Worm (Caenorhabditis elegans): ENCODE measurements around the gene F32H5.4.

Gene F32H5.4

DNA sequence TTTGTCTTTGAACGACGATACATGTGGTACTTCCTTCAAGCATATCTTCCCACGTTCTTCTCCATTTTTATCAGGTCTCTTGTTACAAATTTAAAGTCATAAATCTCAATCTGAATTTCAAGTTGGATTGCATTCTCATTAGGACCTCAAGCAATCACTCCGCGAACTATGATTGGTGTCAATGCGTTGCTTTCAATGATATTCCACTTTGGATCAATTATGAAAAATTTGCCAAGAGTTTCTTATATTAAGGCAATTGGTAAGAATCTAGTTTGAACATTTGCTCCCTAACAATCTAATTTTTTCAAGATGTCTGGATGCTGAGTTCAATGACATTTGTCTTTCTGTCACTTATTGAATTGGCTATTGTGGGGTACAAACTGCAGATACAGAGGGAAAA lies 18.1 kb upstream of the F32H5.4 start:
- TF ChIP-seq nhr-25 (tag; optimal IDR thresholded peaks at IDR 0.05) = no peak
- no peak for TF ChIP-seq pha-4 (tag; optimal IDR thresholded peaks at IDR 0.05)
- TF ChIP-seq ceh-28 (tag; optimal IDR thresholded peaks at IDR 0.05) = no peak
- TF ChIP-seq nhr-76 (tag; optimal IDR thresholded peaks at IDR 0.05) = no peak
- no peak for TF ChIP-seq lin-39 (tag; optimal IDR thresholded peaks at IDR 0.05)
- no peak for TF ChIP-seq unc-39 (tag; optimal IDR thresholded peaks at IDR 0.05)
- no peak for TF ChIP-seq mml-1 (tag; optimal IDR thresholded peaks at IDR 0.05)
- no peak for TF ChIP-seq ceh-82 (tag; optimal IDR thresholded peaks at IDR 0.05)

DNA sequence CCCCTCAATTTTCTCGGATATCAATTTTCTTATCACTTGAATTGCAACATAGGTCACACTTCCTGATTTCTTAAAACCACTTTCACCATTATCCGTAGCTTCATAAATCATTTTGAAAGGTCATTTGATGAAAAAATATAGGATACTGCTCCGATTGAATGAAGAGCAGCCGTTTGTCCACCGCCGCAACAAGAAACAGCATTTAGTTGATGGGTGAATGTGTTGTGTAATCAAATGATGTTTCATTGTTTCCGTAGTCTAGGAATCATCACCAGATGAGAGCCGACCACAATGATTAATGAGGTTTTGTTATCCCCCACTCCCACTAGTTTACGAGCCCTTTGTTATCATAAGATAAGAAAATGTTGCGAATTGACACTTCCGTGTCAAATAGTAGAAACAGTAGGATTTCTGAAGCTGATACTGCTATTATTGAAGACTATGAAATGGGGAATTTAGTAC lies 14.5 kb upstream of the F32H5.4 start, which contains the start of gene twk-43:
TSS of gene twk-43 (plus strand) at position 412 of the 462 bp plus-strand sequence.
- no peak for TF ChIP-seq elt-1 (tag; optimal IDR thresholded peaks at IDR 0.05)
- peak; percentile 68 for TF ChIP-seq egl-5 (tag; optimal IDR thresholded peaks at IDR 0.05)

DNA sequence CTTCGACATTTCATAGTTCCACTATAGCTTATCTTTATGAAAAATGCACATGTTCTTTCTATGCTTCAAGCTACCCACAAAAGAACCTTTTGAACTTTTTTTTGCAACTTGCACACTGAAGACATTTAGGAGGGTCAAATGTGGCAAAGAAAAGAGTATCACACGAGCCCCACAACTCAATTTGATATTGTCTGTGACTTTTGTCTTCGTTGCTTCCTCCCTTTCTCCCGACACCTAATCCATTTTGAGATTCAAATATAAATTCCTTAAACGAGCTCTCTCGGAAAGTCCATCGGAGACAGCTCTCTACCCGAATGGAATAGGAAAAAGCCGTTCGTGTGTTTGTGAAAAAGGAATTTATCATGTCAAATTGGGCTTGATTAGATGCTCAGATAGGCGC lies 10.1 kb upstream of the F32H5.4 start:
- TF ChIP-seq fkh-10 (GFP tag; optimal IDR thresholded peaks at IDR 0.05) = peak; percentile 80
- no peak for TF ChIP-seq ceh-28 (tag; optimal IDR thresholded peaks at IDR 0.05)

DNA sequence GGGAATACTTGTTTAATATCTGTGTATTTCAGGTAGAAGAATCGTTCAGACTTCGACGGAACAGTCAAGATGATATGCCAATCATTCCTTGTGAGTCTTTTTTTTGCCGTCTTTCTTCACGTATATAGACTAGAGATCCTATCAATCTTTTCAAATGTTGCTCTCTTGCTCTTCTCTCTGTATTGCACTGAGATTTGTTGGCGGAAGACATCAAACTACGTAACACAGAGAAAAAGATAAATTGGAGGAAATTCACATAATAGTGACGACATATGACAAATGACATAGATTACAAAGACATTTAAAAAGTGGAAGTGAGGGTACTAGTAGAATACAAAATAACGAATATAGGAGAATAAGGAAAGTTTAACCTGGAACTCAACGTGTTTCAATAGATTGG lies 8.6 kb upstream of the F32H5.4 start:
- peak; percentile 77 for TF ChIP-seq elt-1 (tag; optimal IDR thresholded peaks at IDR 0.05)
- peak; percentile 87 for TF ChIP-seq unc-62 (GFP tag; optimal IDR thresholded peaks at IDR 0.05)
- no peak for TF ChIP-seq R02D3.7 (tag; optimal IDR thresholded peaks at IDR 0.05)
- TF ChIP-seq mml-1 (tag; optimal IDR thresholded peaks at IDR 0.05) = no peak
- peak; percentile 45 for TF ChIP-seq lin-39 (tag; optimal IDR thresholded peaks at IDR 0.05)
- TF ChIP-seq pqm-1 (tag; optimal IDR thresholded peaks at IDR 0.05) = no peak
- TF ChIP-seq ceh-82 (tag; optimal IDR thresholded peaks at IDR 0.05) = no peak
- TF ChIP-seq nfya-1 (tag; optimal IDR thresholded peaks at IDR 0.05; ENCODE audit: insufficient read depth) = peak; percentile 28
- no peak for TF ChIP-seq zag-1 (tag; optimal IDR thresholded peaks at IDR 0.05)

DNA sequence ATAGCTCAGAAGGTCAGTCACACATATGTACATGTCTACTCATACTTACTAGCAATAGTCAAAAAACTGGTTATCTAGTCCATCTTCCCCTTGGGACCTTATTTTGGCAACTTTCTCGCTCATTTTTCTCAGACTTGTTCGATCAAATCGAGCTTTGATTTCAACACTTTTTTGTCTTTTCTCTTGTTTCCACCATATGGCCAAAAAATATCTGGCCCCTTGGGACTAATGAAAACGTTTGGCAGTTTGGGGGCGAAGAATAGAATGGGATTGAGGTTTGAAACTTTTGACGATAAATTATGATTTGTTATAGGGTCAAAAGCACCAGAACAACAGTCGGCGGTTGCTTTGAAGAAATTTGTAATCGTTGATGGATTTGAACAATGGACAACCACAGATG lies 7.9 kb upstream of the F32H5.4 start:
- TF ChIP-seq R02D3.7 (tag; optimal IDR thresholded peaks at IDR 0.05) = no peak
- no peak for TF ChIP-seq fos-1 (tag; optimal IDR thresholded peaks at IDR 0.05)
- TF ChIP-seq elt-1 (tag; optimal IDR thresholded peaks at IDR 0.05) = peak; percentile 24
- no peak for TF ChIP-seq nhr-12 (tag; optimal IDR thresholded peaks at IDR 0.05)
- no peak for TF ChIP-seq ceh-16 (tag; optimal IDR thresholded peaks at IDR 0.05)

DNA sequence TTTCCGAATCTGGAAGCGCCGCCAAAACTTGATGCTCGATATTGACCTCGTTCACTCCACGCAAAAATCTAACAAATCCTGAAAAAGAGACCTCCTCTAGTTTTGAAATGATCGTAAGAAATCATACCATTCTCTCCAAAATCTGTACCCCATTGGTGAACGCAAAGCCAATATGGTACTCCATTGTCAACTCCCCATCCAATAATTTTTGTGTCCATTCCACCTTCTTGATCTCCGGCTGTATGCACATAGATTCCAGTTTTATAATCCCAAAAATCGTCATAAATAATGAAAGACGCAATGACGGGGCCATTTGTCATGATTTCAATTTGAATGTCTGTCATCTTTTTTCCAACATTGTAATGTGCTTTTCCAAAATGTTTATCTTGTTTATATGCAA lies 4.1 kb upstream of the F32H5.4 start:
- no peak for TF ChIP-seq lin-39 (tag; optimal IDR thresholded peaks at IDR 0.05)
- no peak for TF ChIP-seq snpc-4 (tag; optimal IDR thresholded peaks at IDR 0.05)
- no peak for TF ChIP-seq tbx-2 (tag; optimal IDR thresholded peaks at IDR 0.05)
- no peak for TF ChIP-seq egl-5 (tag; optimal IDR thresholded peaks at IDR 0.05)
- TF ChIP-seq nhr-76 (tag; optimal IDR thresholded peaks at IDR 0.05) = no peak
- no peak for TF ChIP-seq mml-1 (tag; optimal IDR thresholded peaks at IDR 0.05)
- TF ChIP-seq nhr-43 (tag; optimal IDR thresholded peaks at IDR 0.05; ENCODE audit: poor library complexity, severe bottlenecking) = no peak
- TF ChIP-seq nhr-23 (tag; optimal IDR thresholded peaks at IDR 0.05) = no peak
- TF ChIP-seq nhr-12 (tag; optimal IDR thresholded peaks at IDR 0.05) = no peak
- TF ChIP-seq ceh-28 (tag; optimal IDR thresholded peaks at IDR 0.05) = no peak
- no peak for TF ChIP-seq nfya-1 (tag; optimal IDR thresholded peaks at IDR 0.05; ENCODE audit: insufficient read depth)
- no peak for TF ChIP-seq daf-12 (tag; optimal IDR thresholded peaks at IDR 0.05)

DNA sequence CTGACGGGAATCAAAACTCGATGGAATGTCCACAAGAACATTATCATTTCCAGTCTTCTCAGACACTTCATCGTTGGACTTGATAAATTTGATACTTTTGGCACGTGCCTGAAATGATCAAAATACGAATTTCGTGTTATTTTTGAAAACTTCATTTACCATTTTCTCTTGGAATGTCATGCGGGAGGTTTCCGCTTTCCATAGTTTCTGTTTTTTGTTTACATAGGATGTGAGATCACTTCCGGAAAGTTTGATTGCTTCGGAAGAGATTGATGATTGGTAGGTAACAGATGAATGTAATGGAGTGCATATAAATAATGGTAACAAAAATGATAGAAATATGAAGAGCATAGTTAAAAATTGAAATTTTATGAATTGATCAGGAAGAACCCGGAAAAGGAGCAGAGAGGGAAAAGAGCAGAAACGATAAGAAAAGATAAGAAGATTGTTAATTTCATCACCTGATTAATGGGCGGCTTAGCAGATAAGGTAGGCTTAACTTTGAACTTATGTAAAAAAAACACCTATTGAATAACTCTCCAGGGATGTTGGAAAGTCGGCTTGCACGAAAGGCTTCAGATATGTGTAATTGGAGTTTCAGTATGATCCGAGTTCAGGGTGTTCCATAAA lies 2.6 kb upstream of the F32H5.4 start, which contains the start of gene F32H5.1:
TSS of gene F32H5.1 (minus strand) at position 386 of the 630 bp plus-strand sequence.
- TF ChIP-seq pqm-1 (tag; optimal IDR thresholded peaks at IDR 0.05) (peak; percentile 73), elt-2 (tag; optimal IDR thresholded peaks at IDR 0.05) (peak; percentile 93), nhr-12 (tag; optimal IDR thresholded peaks at IDR 0.05) (no peak)
